Worm (Caenorhabditis elegans) whole organism, L1 larva: ENCODE measurements around the gene spp-31.

Experiments
- ceh-82 ChIP-seq, 3 experiments: fragments of 150-350 bp in 1 of 3; sonication (generic microtip) in 2 of 3; optimal IDR thresholded peaks; 2 replicates each; lab custom pipeline; 2014 to 2017; ENCODE audit warnings: missing biosample characterization in 3 of 3, missing genetic modification characterization in 3 of 3
- dpl-1 ChIP-seq, 3 experiments: fragments of 150-350 bp in 2 of 3; sonication (generic microtip) in 1 of 3; optimal IDR thresholded peaks; 2 replicates each; lab custom pipeline; 2014 to 2017; ENCODE audit warnings: missing biosample characterization in 3 of 3, missing genetic modification characterization in 3 of 3, missing genetic modification reagents in 3 of 3
- nhr-237 ChIP-seq: fragments of 150-350 bp; optimal IDR thresholded peaks from 2 replicates; lab custom pipeline; 2014; ENCODE audit warnings: missing biosample characterization, missing genetic modification characterization
- nhr-77 ChIP-seq: fragments of 150-350 bp; optimal IDR thresholded peaks from 2 replicates; lab custom pipeline; 2014; ENCODE audit warnings: missing biosample characterization, missing genetic modification characterization
- pqm-1 ChIP-seq: sonication (generic microtip); optimal IDR thresholded peaks from 3 replicates; lab custom pipeline; 2017; ENCODE audit warnings: missing biosample characterization, missing genetic modification characterization
- skn-1 ChIP-seq: fragments of 150-350 bp; optimal IDR thresholded peaks from 2 replicates; lab custom pipeline; 2014; ENCODE audit warnings: missing biosample characterization, missing genetic modification characterization
- swsn-7 ChIP-seq: sonication (generic microtip); optimal IDR thresholded peaks from 2 replicates; lab custom pipeline; 2016; ENCODE audit warnings: missing genetic modification characterization, missing compliant biosample characterization

- TF ChIP-seq nhr-77 (tag; lab: Kevin White, UChicago) = no peak
- no peak for TF ChIP-seq swsn-7 (tag; lab: Kevin White, UChicago)
- no peak for TF ChIP-seq ceh-82 (tag; optimal IDR thresholded peaks at IDR 0.05; lab: Kevin White, UChicago)
- no peak for TF ChIP-seq dpl-1 (GFP tag; optimal IDR thresholded peaks at IDR 0.05; lab: Kevin White, UChicago)
- TF ChIP-seq nhr-237 = no peak
- TF ChIP-seq skn-1 = no peak
- no peak for TF ChIP-seq pqm-1 (tag; lab: Kevin White, UChicago)
Observed at ce11 chrIV:1409941-1410340, 3.6 kb downstream of the spp-31 start, which contains the start of gene rpc-11.
